Fruit fly (Drosophila melanogaster): ENCODE results near the gene CG42635.

DNA sequence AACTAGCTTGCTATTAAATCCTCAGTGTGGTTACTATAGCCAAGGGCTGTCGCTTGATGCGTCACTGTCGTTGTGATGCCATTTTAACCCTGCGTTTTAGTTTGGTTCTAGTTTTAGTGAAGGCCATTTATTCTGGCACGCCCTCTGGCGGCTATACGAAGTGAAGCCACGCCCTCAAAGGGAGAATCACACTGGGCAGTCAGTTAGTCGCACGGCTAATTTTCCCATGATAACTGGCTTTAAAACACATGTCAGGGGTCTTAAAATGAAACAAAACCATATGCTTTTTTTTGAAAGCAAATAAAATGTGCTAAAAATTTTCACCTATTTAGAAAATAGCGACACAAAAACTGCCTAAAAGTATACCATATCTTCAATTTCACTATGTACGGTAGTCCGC, 25.0 kb downstream of the CG42635 start:
- TF ChIP-seq gl (tag; optimal IDR thresholded peaks at IDR 0.05) = no peak
- TF ChIP-seq Pif1A (GFP tag; optimal IDR thresholded peaks at IDR 0.05) = no peak
- TF ChIP-seq CG8301 (tag; optimal IDR thresholded peaks at IDR 0.05) = no peak
- no peak for TF ChIP-seq CG17806 (tag; optimal IDR thresholded peaks at IDR 0.05)
- TF ChIP-seq fd96Ca (GFP tag; IDR thresholded peaks at IDR 0.05) = no peak
- no peak for TF ChIP-seq CG32121 (GFP tag; IDR thresholded peaks at IDR 0.05)
- TF ChIP-seq CG13204 (GFP tag; optimal IDR thresholded peaks at IDR 0.05) = no peak
- no peak for TF ChIP-seq Pif1B (GFP tag; optimal IDR thresholded peaks at IDR 0.05)
